Fruit fly (Drosophila melanogaster) whole organism, embryonic: Measurements from ENCODE around the gene meep.

Experiments used
- CG10431 ChIP-seq: fragments of 200-800 bp; sonication (Bioruptor generic); optimal IDR thresholded peaks from 3 replicates; lab custom pipeline; 2018; ENCODE audit warnings: missing biosample characterization, mild to moderate bottlenecking, missing genetic modification characterization
- CG1233 ChIP-seq: fragments of 200-800 bp; sonication (Bioruptor generic); optimal IDR thresholded peaks from 4 replicates; lab custom pipeline; 2018; ENCODE audit warnings: missing biosample characterization, mild to moderate bottlenecking, missing genetic modification characterization
- CG13287 ChIP-seq: fragments of 200-800 bp; sonication (Bioruptor generic); IDR thresholded peaks from 2 replicates; pipeline ENCODE4 v1.3.6; 2022; ENCODE audit warnings: missing biosample characterization, missing genetic modification characterization; ENCODE audit not compliant: partially characterized antibody
- CG13624 ChIP-seq: fragments of 200-800 bp; sonication (Bioruptor generic); optimal IDR thresholded peaks from 2 replicates; lab custom pipeline; 2016; ENCODE audit warnings: missing biosample characterization, missing genetic modification characterization
- CG15269 ChIP-seq: fragments of 200-800 bp; sonication (Bioruptor generic); optimal IDR thresholded peaks from 2 replicates; lab custom pipeline; 2018; ENCODE audit warnings: missing biosample characterization, mild to moderate bottlenecking, missing genetic modification characterization, moderate library complexity
- CG1529 ChIP-seq: fragments of 200-800 bp; sonication (Bioruptor generic); optimal IDR thresholded peaks from 3 replicates; lab custom pipeline; 2018; ENCODE audit warnings: missing biosample characterization, missing genetic modification characterization
- CG15514 ChIP-seq: fragments of 200-800 bp; sonication (Bioruptor generic); optimal IDR thresholded peaks from 3 replicates; lab custom pipeline; 2017; ENCODE audit warnings: missing biosample characterization, missing genetic modification characterization, mild to moderate bottlenecking, moderate library complexity, missing genetic modification reagents
- CG18262 ChIP-seq: fragments of 200-800 bp; optimal IDR thresholded peaks from 3 replicates; lab custom pipeline; 2019; ENCODE audit warnings: missing biosample characterization, mild to moderate bottlenecking, missing genetic modification characterization, moderate library complexity
- CG18476 ChIP-seq: fragments of 200-800 bp; sonication (Bioruptor generic); optimal IDR thresholded peaks from 2 replicates; lab custom pipeline; 2016; ENCODE audit warnings: missing biosample characterization, mild to moderate bottlenecking, missing genetic modification characterization
- CG32767 ChIP-seq: fragments of 200-800 bp; sonication (Bioruptor generic); IDR thresholded peaks from 2 replicates; pipeline ENCODE4 v1.3.6; 2022; ENCODE audit warnings: missing biosample characterization, missing genetic modification characterization
- CG3726 ChIP-seq: fragments of 200-800 bp; sonication (Bioruptor generic); IDR thresholded peaks from 3 replicates; pipeline ENCODE4, ENCODE4 v1.3.6; 2022; ENCODE audit warnings: missing biosample characterization, missing genetic modification characterization
- CG4360 ChIP-seq: fragments of 200-800 bp; sonication (Bioruptor generic); IDR thresholded peaks from 2 replicates; pipeline ENCODE4 v1.3.6; 2022; ENCODE audit warnings: missing biosample characterization, missing genetic modification characterization
- CG4424 ChIP-seq: fragments of 200-800 bp; sonication (Bioruptor generic); optimal IDR thresholded peaks from 3 replicates; lab custom pipeline; 2016; ENCODE audit warnings: missing biosample characterization, missing genetic modification characterization
- CG5245 ChIP-seq: fragments of 200-800 bp; sonication (Bioruptor generic); optimal IDR thresholded peaks from 3 replicates; lab custom pipeline; 2016; ENCODE audit warnings: missing biosample characterization, missing genetic modification characterization
- CG7745 ChIP-seq: fragments of 200-800 bp; sonication (Bioruptor generic); optimal IDR thresholded peaks from 2 replicates; lab custom pipeline; 2018; ENCODE audit warnings: missing biosample characterization, mild to moderate bottlenecking, missing genetic modification characterization, moderate library complexity
- CG8765 ChIP-seq: fragments of 200-800 bp; sonication (Bioruptor generic); IDR thresholded peaks from 2 replicates; pipeline ENCODE4 v1.3.6; 2022; ENCODE audit warnings: missing biosample characterization, missing genetic modification characterization
- Chrac-16 ChIP-seq: fragments of 200-800 bp; sonication (Bioruptor generic); optimal IDR thresholded peaks from 3 replicates; lab custom pipeline; 2016; ENCODE audit warnings: missing biosample characterization, missing genetic modification characterization
- CoRest ChIP-seq: fragments of 200-800 bp; sonication (Bioruptor generic); optimal IDR thresholded peaks from 3 replicates; lab custom pipeline; 2018; ENCODE audit warnings: missing biosample characterization, mild to moderate bottlenecking, missing genetic modification characterization, moderate library complexity
- Dp ChIP-seq: fragments of 200-800 bp; sonication (Bioruptor generic); optimal IDR thresholded peaks from 2 replicates; lab custom pipeline; 2018; ENCODE audit warnings: missing biosample characterization, mild to moderate bottlenecking, missing genetic modification characterization, moderate library complexity
- Gsc ChIP-seq: fragments of 200-800 bp; sonication (Bioruptor generic); IDR thresholded peaks from 2 replicates; pipeline ENCODE4 v1.3.6; 2022; ENCODE audit warnings: missing biosample characterization, missing genetic modification characterization
- Hand ChIP-seq: fragments of 200-800 bp; sonication (Bioruptor generic); optimal IDR thresholded peaks from 2 replicates; lab custom pipeline; 2017; ENCODE audit warnings: mild to moderate bottlenecking, missing biosample characterization, missing genetic modification reagents, missing genetic modification characterization
- Hr51 ChIP-seq, 2 experiments: fragments of 200-800 bp; sonication (Bioruptor generic); optimal IDR thresholded peaks; 2 replicates in 1 of 2; 3 replicates in 1 of 2; lab custom pipeline; 2016 to 2018; ENCODE audit warnings: missing biosample characterization in 2 of 2, missing genetic modification characterization in 2 of 2, mild to moderate bottlenecking in 1 of 2, moderate library complexity in 1 of 2
- Kr ChIP-seq: fragments of 200-800 bp; sonication (Bioruptor generic); optimal IDR thresholded peaks from 2 replicates; lab custom pipeline; 2017; ENCODE audit warnings: missing biosample characterization, mild to moderate bottlenecking, missing genetic modification characterization
- Myb ChIP-seq: fragments of 200-800 bp; sonication (Bioruptor generic); optimal IDR thresholded peaks from 2 replicates; lab custom pipeline; 2016; ENCODE audit warnings: missing biosample characterization, missing genetic modification characterization
- Nf-YC ChIP-seq: fragments of 200-800 bp; optimal IDR thresholded peaks from 3 replicates; lab custom pipeline; 2019; ENCODE audit warnings: missing biosample characterization, mild to moderate bottlenecking, missing genetic modification characterization, moderate library complexity
- Spps ChIP-seq: fragments of 200-800 bp; sonication (Bioruptor generic); optimal IDR thresholded peaks from 2 replicates; lab custom pipeline; 2018; ENCODE audit warnings: missing biosample characterization, mild to moderate bottlenecking, missing genetic modification characterization
- Stat92E ChIP-seq, 3 experiments: fragments of >200 bp in 2 of 3; fragments of 200-800 bp in 1 of 3; sonication (Bioruptor generic) in 1 of 3; optimal IDR thresholded peaks; 2 replicates each; lab custom pipeline; 2017 to 2019; ENCODE audit warnings: missing biosample characterization in 3 of 3, missing genetic modification characterization in 3 of 3, mild to moderate bottlenecking in 1 of 3, moderate library complexity in 1 of 3
- az2 ChIP-seq: fragments of 200-800 bp; sonication (Bioruptor generic); optimal IDR thresholded peaks from 3 replicates; lab custom pipeline; 2016; ENCODE audit warnings: missing biosample characterization, missing genetic modification characterization
- chn ChIP-seq: fragments of 200-800 bp; sonication (Bioruptor generic); optimal IDR thresholded peaks from 2 replicates; lab custom pipeline; 2016; ENCODE audit warnings: missing biosample characterization, missing genetic modification characterization
- crol ChIP-seq: fragments of 200-800 bp; sonication (Bioruptor generic); IDR thresholded peaks from 2 replicates; pipeline ENCODE4 v1.3.6; 2022; ENCODE audit warnings: missing biosample characterization, missing genetic modification characterization
- da ChIP-seq: fragments of 200-800 bp; sonication (Bioruptor generic); optimal IDR thresholded peaks from 2 replicates; lab custom pipeline; 2016; ENCODE audit warnings: missing biosample characterization, missing genetic modification characterization
- dati ChIP-seq: fragments of 200-800 bp; sonication (Bioruptor generic); IDR thresholded peaks from 2 replicates; pipeline ENCODE4 v1.3.6; 2022; ENCODE audit warnings: missing biosample characterization, missing genetic modification characterization
- dpn ChIP-seq, 2 experiments: fragments of 200-800 bp; sonication (Bioruptor generic); optimal IDR thresholded peaks; 3 replicates each; lab custom pipeline; 2016; ENCODE audit warnings: missing biosample characterization in 2 of 2, missing genetic modification characterization in 2 of 2
- fd96Cb ChIP-seq: fragments of 200-800 bp; sonication (Bioruptor generic); optimal IDR thresholded peaks from 2 replicates; lab custom pipeline; 2018; ENCODE audit warnings: missing biosample characterization, mild to moderate bottlenecking, missing genetic modification characterization, moderate library complexity
- gcm ChIP-seq: fragments of 200-800 bp; sonication (Bioruptor generic); optimal IDR thresholded peaks from 2 replicates; lab custom pipeline; 2019; ENCODE audit warnings: missing biosample characterization, mild to moderate bottlenecking, missing genetic modification characterization, moderate library complexity
- gro ChIP-seq: fragments of 200-800 bp; sonication (Bioruptor generic); optimal IDR thresholded peaks from 2 replicates; lab custom pipeline; 2016; ENCODE audit warnings: missing biosample characterization, missing genetic modification characterization
- knrl ChIP-seq: fragments of 200-800 bp; sonication (Bioruptor generic); IDR thresholded peaks from 3 replicates; pipeline ENCODE4 v1.3.6; 2022; ENCODE audit warnings: missing biosample characterization, missing genetic modification characterization; ENCODE audit not compliant: partially characterized antibody
- lab ChIP-seq: fragments of 200-800 bp; sonication (Bioruptor generic); optimal IDR thresholded peaks from 3 replicates; lab custom pipeline; 2017; ENCODE audit warnings: missing biosample characterization, missing genetic modification characterization, mild to moderate bottlenecking, moderate library complexity, missing genetic modification reagents
- lola ChIP-seq, 3 experiments: fragments of >200 bp in 2 of 3; fragments of 200-800 bp in 1 of 3; sonication (Bioruptor generic) in 1 of 3; optimal IDR thresholded peaks; 2 replicates each; lab custom pipeline; 2017 to 2019; ENCODE audit warnings: missing biosample characterization in 3 of 3, missing genetic modification characterization in 3 of 3, mild to moderate bottlenecking in 1 of 3, moderate library complexity in 1 of 3
- nau ChIP-seq: fragments of 200-800 bp; sonication (Bioruptor generic); optimal IDR thresholded peaks from 3 replicates; lab custom pipeline; 2017; ENCODE audit warnings: missing biosample characterization, mild to moderate bottlenecking, missing genetic modification characterization, missing genetic modification reagents
- odd ChIP-seq: fragments of 200-800 bp; sonication (Bioruptor generic); optimal IDR thresholded peaks from 2 replicates; lab custom pipeline; 2017; ENCODE audit warnings: missing biosample characterization, mild to moderate bottlenecking, missing genetic modification characterization
- otp ChIP-seq: fragments of 200-800 bp; sonication (Bioruptor generic); IDR thresholded peaks from 3 replicates; pipeline ENCODE4, ENCODE4 v1.3.6; 2022; ENCODE audit warnings: missing biosample characterization, missing genetic modification characterization
- pum ChIP-seq: fragments of 200-800 bp; sonication (Bioruptor generic); optimal IDR thresholded peaks from 2 replicates; lab custom pipeline; 2016; ENCODE audit warnings: missing biosample characterization, missing genetic modification characterization
- repo ChIP-seq: fragments of 200-800 bp; sonication (Bioruptor generic); optimal IDR thresholded peaks from 2 replicates; lab custom pipeline; 2016; ENCODE audit warnings: missing biosample characterization, missing genetic modification characterization
- salm ChIP-seq: fragments of 200-800 bp; sonication (Bioruptor generic); optimal IDR thresholded peaks from 2 replicates; lab custom pipeline; 2018; ENCODE audit warnings: missing biosample characterization, mild to moderate bottlenecking, missing genetic modification characterization
- sima ChIP-seq: fragments of 200-800 bp; sonication (Bioruptor generic); optimal IDR thresholded peaks from 2 replicates; lab custom pipeline; 2016; ENCODE audit warnings: missing biosample characterization, missing genetic modification characterization
- twi ChIP-seq: fragments of 200-800 bp; optimal IDR thresholded peaks from 2 replicates; lab custom pipeline; 2019; ENCODE audit warnings: missing biosample characterization, mild to moderate bottlenecking, missing genetic modification characterization, moderate library complexity
- zfh2 ChIP-seq: fragments of 200-800 bp; sonication (Bioruptor generic); optimal IDR thresholded peaks from 2 replicates; lab custom pipeline; 2016; ENCODE audit warnings: missing biosample characterization, missing genetic modification characterization

Gene meep

dm6 chr3L:1166945-1167913 is 35.6 kb downstream of the meep start (continued):
- no peak for TF ChIP-seq Hand (GFP tag; lab: Kevin White, UChicago)
- peak; percentile 98 for TF ChIP-seq twi
- TF ChIP-seq zfh2 (GFP tag; lab: Kevin White, UChicago) = no peak
- no peak for TF ChIP-seq CG1529 (GFP tag; lab: Kevin White, UChicago)
- no peak for TF ChIP-seq Stat92E (GFP tag; optimal IDR thresholded peaks at IDR 0.05; lab: Kevin White, UChicago)
- no peak for TF ChIP-seq otp (GFP tag; lab: Robert Waterston, UW)
- no peak for TF ChIP-seq lab (GFP tag; lab: Kevin White, UChicago)
- TF ChIP-seq CG18476 (GFP tag; lab: Kevin White, UChicago) = no peak
- no peak for TF ChIP-seq gcm (GFP tag; lab: Kevin White, UChicago)
- peak in 1 of 2 experiments; percentile 35 for TF ChIP-seq dpn (GFP tag; optimal IDR thresholded peaks at IDR 0.05; lab: Kevin White, UChicago)
- peak; percentile 42 for TF ChIP-seq az2 (GFP tag; lab: Kevin White, UChicago)
- TF ChIP-seq sima = no peak
- no peak for TF ChIP-seq CG15269 (tag; lab: Kevin White, UChicago)
- no peak for TF ChIP-seq Myb
- TF ChIP-seq CG18262 = peak; percentile 77
- no peak for TF ChIP-seq dati
- TF ChIP-seq CG32767 (GFP tag; lab: Robert Waterston, UW) = no peak
- no peak for TF ChIP-seq CG15514 (GFP tag; lab: Kevin White, UChicago)
- TF ChIP-seq Kr (GFP tag; lab: Kevin White, UChicago) = peak; percentile 63
- TF ChIP-seq lola (GFP tag; optimal IDR thresholded peaks at IDR 0.05; lab: Kevin White, UChicago) = peak in 1 of 3 experiments; percentile 39
- no peak for TF ChIP-seq Dp (GFP tag; lab: Kevin White, UChicago)
- TF ChIP-seq CG13624 = no peak
- no peak for TF ChIP-seq odd (GFP tag; lab: Kevin White, UChicago)
- no peak for TF ChIP-seq CoRest (tag; lab: Kevin White, UChicago)
- no peak for TF ChIP-seq da (GFP tag; lab: Kevin White, UChicago)
- TF ChIP-seq CG8765 = peak; percentile 62; the same call in 1 of the 2 replicates
- TF ChIP-seq Chrac-16 = no peak
- no peak for TF ChIP-seq knrl (GFP tag; lab: Robert Waterston, UW)
- peak; percentile 10 for TF ChIP-seq CG5245
- TF ChIP-seq salm = no peak
- no peak for TF ChIP-seq nau
- TF ChIP-seq Spps (tag; lab: Kevin White, UChicago) = peak; percentile 17
- TF ChIP-seq gro = no peak
- TF ChIP-seq crol (GFP tag; lab: Robert Waterston, UW) = peak; percentile 84
- TF ChIP-seq repo (GFP tag; lab: Kevin White, UChicago) = no peak
- TF ChIP-seq CG4424 (GFP tag; lab: Kevin White, UChicago) = no peak
- no peak for TF ChIP-seq Gsc
- no peak for TF ChIP-seq CG1233 (GFP tag; lab: Kevin White, UChicago)
- TF ChIP-seq CG7745 (tag; lab: Kevin White, UChicago) = peak; percentile 19
- no peak for TF ChIP-seq CG13287 (GFP tag; lab: Robert Waterston, UW)
- no peak for TF ChIP-seq Nf-YC (tag; lab: Kevin White, UChicago)
- TF ChIP-seq chn (GFP tag; lab: Kevin White, UChicago) = peak; percentile 23
- no peak for TF ChIP-seq CG10431 (GFP tag; lab: Kevin White, UChicago)
- no peak for TF ChIP-seq Hr51 (GFP tag; optimal IDR thresholded peaks at IDR 0.05; lab: Kevin White, UChicago)
- peak; percentile 49 for TF ChIP-seq fd96Cb (tag; lab: Kevin White, UChicago)
- peak; percentile 53 for TF ChIP-seq pum (GFP tag; lab: Kevin White, UChicago)
- no peak for TF ChIP-seq CG3726
- peak; percentile 50 for TF ChIP-seq CG4360 (GFP tag; lab: Robert Waterston, UW)
